Worm (Caenorhabditis elegans): ENCODE data around the gene sec-16A.2.

DNA sequence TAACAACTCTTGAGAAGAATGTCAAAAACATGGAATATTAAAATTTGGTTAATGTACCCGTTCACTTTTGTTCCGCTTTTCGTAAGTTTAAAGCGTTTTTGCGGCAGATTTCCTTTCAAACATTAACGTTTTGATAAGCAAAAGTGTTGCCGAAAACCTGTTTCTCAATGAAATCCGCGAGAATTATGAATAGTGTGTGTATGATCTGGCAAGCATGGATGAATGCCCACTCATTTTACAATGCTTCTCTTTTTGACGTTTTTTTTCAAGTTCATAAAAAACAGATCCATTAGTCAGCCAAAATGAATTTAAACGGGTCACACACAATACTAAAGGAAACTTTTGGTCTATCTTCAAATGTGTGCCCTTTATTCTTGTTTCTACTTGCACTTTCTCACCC, 3.0 kb upstream of the sec-16A.2 start:
- no peak for TF ChIP-seq ceh-22 (tag; optimal IDR thresholded peaks at IDR 0.05)
- no peak for TF ChIP-seq tbx-2 (tag; optimal IDR thresholded peaks at IDR 0.05)
- no peak for TF ChIP-seq F13H6.1 (tag; optimal IDR thresholded peaks at IDR 0.05)
- TF ChIP-seq lin-11 (tag; optimal IDR thresholded peaks at IDR 0.05), result no peak
- no peak for TF ChIP-seq sox-4 (tag; optimal IDR thresholded peaks at IDR 0.05)
- no peak for TF ChIP-seq eyg-1 (tag; optimal IDR thresholded peaks at IDR 0.05)
- TF ChIP-seq ama-1 (optimal IDR thresholded peaks at IDR 0.05), result no peak
- no peak for TF ChIP-seq pha-2 (tag; optimal IDR thresholded peaks at IDR 0.05)
- no peak for TF ChIP-seq ceh-9 (tag; optimal IDR thresholded peaks at IDR 0.05)
- no peak for TF ChIP-seq unc-55 (GFP tag; optimal IDR thresholded peaks at IDR 0.05)
- TF ChIP-seq pha-4 (tag; optimal IDR thresholded peaks at IDR 0.05), result no peak
- no peak for TF ChIP-seq nhr-232 (tag; optimal IDR thresholded peaks at IDR 0.05)
- no peak for TF ChIP-seq dve-1 (tag; optimal IDR thresholded peaks at IDR 0.05)

Data from whole organism, late embryonic.